Worm (Caenorhabditis elegans) whole organism, L4/young adult: ENCODE results near the gene F14D2.8.

Experiments
- W03F9.2 ChIP-seq: fragments of 150-350 bp; optimal IDR thresholded peaks from 2 replicates; lab custom pipeline; 2014; ENCODE audit warnings: missing biosample characterization, missing genetic modification characterization
- dao-5 ChIP-seq: sonication (generic microtip); optimal IDR thresholded peaks from 2 replicates; lab custom pipeline; 2016; ENCODE audit warnings: missing genotype, missing genetic modification characterization, moderate library complexity, missing compliant biosample characterization
- him-1 ChIP-seq: sonication (generic microtip); optimal IDR thresholded peaks from 2 replicates; lab custom pipeline; 2016; ENCODE audit warnings: missing genotype, missing genetic modification reagents, missing genetic modification characterization, missing compliant biosample characterization

The F14D2.8 gene

DNA sequence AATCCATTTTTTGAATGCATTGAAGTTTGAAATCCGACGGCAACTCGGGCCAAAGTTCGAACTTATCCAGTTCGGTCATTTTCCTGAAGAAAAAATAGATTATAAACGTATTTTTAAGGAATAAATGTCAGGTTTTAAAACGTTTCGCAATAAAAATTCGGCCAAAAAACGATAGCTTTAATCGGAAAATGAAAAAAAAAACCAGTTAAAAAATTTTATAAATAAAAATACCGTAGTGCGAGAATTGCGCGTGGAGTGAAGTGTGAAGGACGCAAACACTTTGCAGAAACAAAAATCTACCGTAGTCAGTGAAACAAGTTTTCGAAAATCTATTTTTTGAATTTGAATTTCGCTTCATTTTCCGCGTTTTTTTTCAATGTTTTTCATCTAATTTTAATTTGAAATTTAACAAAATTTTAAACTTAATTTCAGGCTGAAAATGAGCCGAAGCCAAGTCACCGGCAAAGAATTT is at the start of gene F14D2.8:
F14D2.8 (minus strand) TSS at position 51 of the 472 bp plus-strand sequence.
- no peak for TF ChIP-seq dao-5 (tag; lab: Kevin White, UChicago)
- no peak for TF ChIP-seq him-1
- no peak for TF ChIP-seq W03F9.2

- no peak for TF ChIP-seq him-1
- TF ChIP-seq dao-5 (tag; lab: Kevin White, UChicago): no peak
- no peak for TF ChIP-seq W03F9.2
Measured at ce11 chrII:3399212-3399611, 49.5 kb upstream of the F14D2.8 start, which contains the start of gene nep-9. Gene nep-9 (minus strand): TSS chrII:3399312.

DNA sequence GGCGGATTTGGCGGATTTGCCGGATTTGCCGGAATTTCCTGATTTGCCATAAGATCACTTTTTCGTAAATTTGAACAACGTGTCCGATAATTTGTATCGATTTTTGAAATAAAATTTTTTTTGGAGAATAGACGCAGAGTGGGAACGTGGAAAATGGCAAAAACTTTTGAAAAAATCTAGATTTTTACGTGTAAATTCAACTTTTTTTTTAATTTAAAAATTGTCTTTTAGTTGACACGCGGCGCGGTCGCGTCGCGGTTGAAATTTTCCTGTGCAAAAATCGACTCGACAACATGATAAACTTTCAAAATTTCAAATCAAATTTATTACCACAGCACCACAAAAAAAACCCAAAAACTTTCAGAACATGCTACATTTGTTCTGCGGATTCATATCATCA is 45.8 kb upstream of the F14D2.8 start, which contains the start of gene nep-20:
nep-20 (minus strand) TSS at position 101 of the 400 bp plus-strand sequence.
- TF ChIP-seq him-1 (no peak), W03F9.2 (no peak), dao-5 (tag; lab: Kevin White, UChicago) (no peak)

- TF ChIP-seq W03F9.2 (no peak), dao-5 (tag; lab: Kevin White, UChicago) (no peak), him-1 (no peak)
Measured at ce11 chrII:3387503-3387902, 37.8 kb upstream of the F14D2.8 start, which contains the start of gene T06D4.6. Gene T06D4.6 (minus strand): TSS chrII:3387603.

- no peak for TF ChIP-seq W03F9.2
- TF ChIP-seq him-1: no peak
- no peak for TF ChIP-seq dao-5 (tag; lab: Kevin White, UChicago)
Measured at ce11 chrII:3385736-3386135, 36.1 kb upstream of the F14D2.8 start, which contains the start of gene T06D4.2. Gene T06D4.2 (minus strand): TSS chrII:3385905.

DNA sequence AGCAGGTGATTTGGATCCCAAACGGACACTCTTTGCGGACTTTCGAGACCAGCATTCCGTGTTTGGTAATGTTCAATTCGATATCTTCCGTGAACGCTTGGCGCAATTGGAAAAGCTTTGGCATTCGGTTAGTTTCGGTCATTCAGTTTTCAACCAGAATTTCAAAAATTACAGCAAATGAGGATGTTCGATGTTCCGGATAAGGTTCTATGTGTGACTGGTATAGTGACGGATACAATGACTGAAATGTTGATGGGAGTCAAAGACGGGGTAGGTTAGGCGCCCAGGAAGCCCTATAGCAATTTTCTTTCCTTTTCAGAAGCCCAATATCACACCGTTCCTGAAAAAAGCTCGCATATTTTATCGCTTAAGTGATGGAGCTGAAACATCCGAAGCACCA is 33.4 kb upstream of the F14D2.8 start:
- TF ChIP-seq W03F9.2: no peak
- no peak for TF ChIP-seq dao-5 (tag; lab: Kevin White, UChicago)

ce11 chrII:3381510-3381909 is 31.8 kb upstream of the F14D2.8 start, which contains the start of gene T06D4.1:
Gene T06D4.1 (plus strand): TSS chrII:3381830.
- TF ChIP-seq W03F9.2: no peak

- no peak for TF ChIP-seq dao-5 (tag; lab: Kevin White, UChicago)
- no peak for TF ChIP-seq W03F9.2
- no peak for TF ChIP-seq him-1
Measured at ce11 chrII:3378275-3378674, 28.6 kb upstream of the F14D2.8 start, which contains the start of gene Y49F6C.2. Gene Y49F6C.2 (plus strand): TSS chrII:3378575.

DNA sequence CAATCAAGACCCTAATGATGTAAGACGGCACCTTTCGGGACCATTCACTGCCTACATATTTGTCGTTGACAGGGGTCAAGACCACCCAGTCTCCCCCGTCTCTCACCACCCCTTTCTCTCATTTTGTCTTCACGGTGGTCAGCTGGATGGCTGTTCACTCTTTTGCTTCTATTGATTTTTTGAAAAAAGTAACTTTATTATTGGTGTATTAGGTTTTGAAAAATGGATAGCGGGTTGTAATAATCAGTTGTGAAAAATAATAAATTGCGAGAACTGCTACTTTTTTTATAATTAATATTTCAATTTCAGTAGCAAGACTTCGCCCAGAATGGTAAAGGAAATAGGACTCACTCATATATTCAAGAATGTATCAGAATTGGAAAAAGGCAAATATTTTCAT is 27.1 kb upstream of the F14D2.8 start, which contains the start of gene bath-9:
bath-9 (plus strand) TSS at position 301 of the 400 bp plus-strand sequence.
- no peak for TF ChIP-seq W03F9.2
- TF ChIP-seq dao-5 (tag; lab: Kevin White, UChicago): no peak
- no peak for TF ChIP-seq him-1

- TF ChIP-seq dao-5 (tag; lab: Kevin White, UChicago) (no peak), him-1 (no peak), W03F9.2 (no peak)
Measured at ce11 chrII:3375302-3375701, 25.6 kb upstream of the F14D2.8 start.

DNA sequence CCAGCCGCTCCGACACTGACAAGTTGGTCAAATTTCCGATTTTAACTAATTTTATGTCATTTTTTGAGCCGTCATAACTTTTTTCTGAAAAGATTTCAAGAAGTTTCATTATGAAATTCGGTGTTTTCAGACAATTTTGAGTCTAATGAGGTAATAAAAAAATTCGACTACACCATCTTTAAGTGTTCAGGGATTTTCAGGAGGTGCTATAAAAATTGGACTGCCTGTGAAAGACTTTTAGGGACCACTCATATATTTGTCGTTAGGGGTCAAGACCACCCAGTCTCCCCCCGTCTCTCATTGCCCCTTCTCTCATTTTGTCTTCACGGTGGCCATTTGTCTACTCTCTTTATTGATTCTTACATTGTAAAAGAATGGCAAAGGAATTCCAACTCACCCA is 25.1 kb upstream of the F14D2.8 start, which contains the start of gene bath-10:
bath-10 (plus strand) TSS at position 301 of the 400 bp plus-strand sequence.
- no peak for TF ChIP-seq W03F9.2
- TF ChIP-seq him-1: no peak
- no peak for TF ChIP-seq dao-5 (tag; lab: Kevin White, UChicago)

ce11 chrII:3373875-3374274 is 24.2 kb upstream of the F14D2.8 start:
- TF ChIP-seq him-1 (no peak), W03F9.2 (no peak), dao-5 (tag; lab: Kevin White, UChicago) (no peak)

DNA sequence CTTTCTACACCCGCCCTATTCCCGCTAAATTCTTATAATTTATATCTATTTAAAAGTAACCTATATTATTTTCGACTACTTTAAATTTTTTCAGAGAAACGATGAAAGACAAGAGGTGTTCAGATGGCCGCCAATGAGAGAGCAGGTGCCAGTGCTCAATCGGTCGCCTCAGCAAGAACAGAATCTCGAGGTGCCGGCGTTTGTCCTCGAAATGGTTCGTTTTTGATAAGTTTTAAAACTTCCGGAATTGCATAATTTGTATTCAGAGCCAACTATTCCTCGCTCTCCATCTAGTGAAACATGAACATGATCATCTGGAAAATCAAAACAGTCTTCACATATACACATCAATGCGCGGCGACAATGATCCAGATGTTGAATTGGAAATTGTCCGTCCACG is 21.3 kb upstream of the F14D2.8 start, which contains the start of gene bath-23:
bath-23 (plus strand) TSS at position 301 of the 400 bp plus-strand sequence.
- TF ChIP-seq him-1: no peak
- TF ChIP-seq dao-5 (tag; lab: Kevin White, UChicago): no peak
- no peak for TF ChIP-seq W03F9.2

DNA sequence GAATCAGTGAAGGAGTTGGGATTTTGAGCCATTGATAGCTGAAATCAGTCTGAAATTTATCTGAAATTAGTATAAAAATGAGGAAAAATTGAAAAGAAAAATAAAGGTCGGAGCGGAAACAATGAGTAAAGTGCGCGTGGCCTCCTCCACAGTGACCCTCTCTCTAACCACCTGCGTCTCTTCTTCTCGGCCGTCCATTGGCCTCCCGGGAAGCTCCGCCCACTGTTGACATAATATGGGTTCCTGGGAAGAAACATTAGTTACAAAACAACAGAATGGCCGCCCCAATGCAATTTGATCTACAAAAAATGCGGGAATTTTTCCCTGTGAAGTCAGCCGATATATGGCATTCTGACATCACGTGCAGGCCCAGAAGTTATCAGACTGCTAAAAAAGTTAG is 20.4 kb upstream of the F14D2.8 start, which contains the start of gene Y49F6C.8:
Y49F6C.8 (minus strand) TSS at position 51 of the 400 bp plus-strand sequence.
- no peak for TF ChIP-seq him-1
- TF ChIP-seq W03F9.2: no peak
- no peak for TF ChIP-seq dao-5 (tag; lab: Kevin White, UChicago)

- TF ChIP-seq dao-5 (tag; lab: Kevin White, UChicago) (no peak), W03F9.2 (no peak), him-1 (no peak)
Measured at ce11 chrII:3368097-3368496, 18.4 kb upstream of the F14D2.8 start, which contains the start of gene Y49F6C.7. Gene Y49F6C.7 (minus strand): TSS chrII:3368197.

- no peak for TF ChIP-seq dao-5 (tag; lab: Kevin White, UChicago)
- no peak for TF ChIP-seq W03F9.2
- no peak for TF ChIP-seq him-1
Measured at ce11 chrII:3367100-3367499, 17.4 kb upstream of the F14D2.8 start, which contains the start of gene Y49F6C.6. Gene Y49F6C.6 (minus strand): TSS chrII:3367200.
